Worm (Caenorhabditis elegans): ENCODE measurements around the gene fbxa-215.
"Not testable (repeated sequence)": the region's sequence is repeated elsewhere in the genome, so short reads cannot be mapped to it uniquely, and the experiment has no call there.

The fbxa-215 gene

DNA sequence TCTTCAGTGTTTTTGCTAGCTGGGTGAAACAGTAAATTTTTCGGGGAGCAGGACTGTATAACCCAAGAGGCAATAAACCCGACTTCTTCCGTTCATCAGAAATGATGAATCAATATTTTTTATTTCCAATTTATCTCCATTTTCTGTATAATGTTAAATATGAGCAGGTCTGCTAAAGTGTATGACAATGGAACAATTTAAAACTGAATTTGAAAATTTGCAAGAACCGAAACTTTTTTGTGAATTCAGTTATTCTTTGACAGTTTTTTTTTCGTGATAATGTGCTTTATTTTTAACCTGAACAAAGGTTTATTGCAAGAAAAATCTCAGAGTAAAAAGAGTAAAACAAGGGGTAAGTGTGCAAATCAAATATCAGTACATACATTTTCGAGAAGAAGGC, 1.6 kb downstream of the fbxa-215 start:
- TF ChIP-seq gmeb-1 (tag; optimal IDR thresholded peaks at IDR 0.05) (no peak), mab-5 (tag; optimal IDR thresholded peaks at IDR 0.05) (no peak), sma-3 (GFP tag; optimal IDR thresholded peaks at IDR 0.05) (no peak), F13H6.1 (tag; optimal IDR thresholded peaks at IDR 0.05) (no peak), dmd-4 (tag; optimal IDR thresholded peaks at IDR 0.05) (no peak), unc-55 (GFP tag; optimal IDR thresholded peaks at IDR 0.05) (no peak), nhr-10 (tag; optimal IDR thresholded peaks at IDR 0.05) (no peak), lsy-2 (tag; optimal IDR thresholded peaks at IDR 0.05) (no peak), ama-1 (optimal IDR thresholded peaks at IDR 0.05) (no peak), mdl-1 (tag; optimal IDR thresholded peaks at IDR 0.05) (no peak), nhr-21 (tag; optimal IDR thresholded peaks at IDR 0.05) (no peak)

DNA sequence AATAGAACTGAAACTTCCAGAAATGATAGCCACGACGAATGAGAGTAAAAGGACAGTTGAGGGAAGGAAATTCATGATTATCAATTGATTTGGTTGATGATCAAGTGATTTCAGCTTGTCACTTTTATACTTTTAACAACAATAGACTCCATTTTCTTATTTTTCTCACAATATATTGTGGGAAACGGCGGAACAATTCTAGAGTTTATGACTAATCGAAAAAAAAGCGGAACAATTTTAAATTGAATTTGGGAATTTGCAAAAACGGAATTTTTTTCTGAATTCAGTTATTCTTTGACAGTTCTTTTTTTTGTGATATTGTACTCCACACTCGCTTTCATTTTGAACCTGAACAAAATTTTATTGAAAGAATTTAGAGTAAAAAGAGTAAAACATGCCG, 2.6 kb downstream of the fbxa-215 start, which contains the start of gene Y45F10C.4:
Gene Y45F10C.4, minus strand, starts transcription at position 101 of the 400 bp plus-strand sequence.
- no peak for TF ChIP-seq mbf-1 (tag; optimal IDR thresholded peaks at IDR 0.05)
- TF ChIP-seq alr-1 (tag; optimal IDR thresholded peaks at IDR 0.05), result no peak
- no peak for TF ChIP-seq lin-11 (tag; optimal IDR thresholded peaks at IDR 0.05)
- no peak for TF ChIP-seq nhr-21 (tag; optimal IDR thresholded peaks at IDR 0.05)
- no peak for TF ChIP-seq ama-1 (optimal IDR thresholded peaks at IDR 0.05)
- no peak for TF ChIP-seq lsy-2 (tag; optimal IDR thresholded peaks at IDR 0.05)
- TF ChIP-seq nhr-237 (tag; optimal IDR thresholded peaks at IDR 0.05), result no peak
- no peak for TF ChIP-seq mab-5 (tag; optimal IDR thresholded peaks at IDR 0.05)
- no peak for TF ChIP-seq elt-1 (tag; optimal IDR thresholded peaks at IDR 0.05)
- no peak for TF ChIP-seq skn-1 (tag; optimal IDR thresholded peaks at IDR 0.05)

DNA sequence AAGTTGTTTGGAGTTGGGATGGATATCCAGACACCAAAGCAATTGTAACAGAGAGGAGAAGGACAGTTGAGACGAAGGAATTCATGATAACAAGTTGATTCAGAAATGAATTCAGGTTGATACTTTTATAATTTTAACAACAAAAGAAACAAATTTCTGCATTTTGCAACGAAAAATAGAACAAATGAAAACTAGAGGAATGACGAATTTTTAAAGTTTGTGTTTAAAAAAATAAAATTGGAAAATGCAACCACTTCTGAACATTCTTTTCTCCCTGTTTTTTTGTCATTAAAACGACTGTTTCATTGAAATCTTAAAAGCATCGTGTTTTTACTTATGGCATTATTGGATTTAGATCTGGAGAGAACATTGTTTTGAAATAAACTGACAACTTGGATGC, 4.1 kb downstream of the fbxa-215 start, which contains the start of gene Y45F10C.2:
Gene Y45F10C.2, minus strand, starts transcription at position 101 of the 400 bp plus-strand sequence.
- not testable (repeated sequence) for TF ChIP-seq unc-62 (GFP tag; optimal IDR thresholded peaks at IDR 0.05); nhr-12 (tag; optimal IDR thresholded peaks at IDR 0.05); aly-2 (tag; optimal IDR thresholded peaks at IDR 0.05)

DNA sequence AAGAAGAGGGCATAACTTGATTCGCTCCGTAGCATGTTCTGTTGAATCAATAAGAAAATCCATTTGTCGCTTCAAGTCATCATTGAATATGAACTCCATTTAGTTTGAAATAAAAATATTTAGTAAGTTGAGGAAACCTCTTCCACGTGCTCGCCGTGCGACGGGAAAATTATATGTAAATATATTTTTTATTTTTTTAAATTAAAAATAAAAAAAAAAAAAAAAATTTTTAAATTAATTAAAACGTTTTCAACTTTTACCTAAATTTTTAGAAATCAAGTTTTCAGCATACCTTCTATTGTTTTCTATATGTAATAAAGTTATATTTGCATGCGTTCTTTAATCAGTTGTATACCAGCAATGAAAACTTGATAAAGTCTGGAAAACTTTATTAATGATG, 7.3 kb downstream of the fbxa-215 start, which contains the start of gene Y45F10C.1:
Gene Y45F10C.1, minus strand, starts transcription at position 101 of the 400 bp plus-strand sequence.
- TF ChIP-seq blmp-1 (tag; optimal IDR thresholded peaks at IDR 0.05; ENCODE audit: insufficient read depth); snpc-4 (tag; optimal IDR thresholded peaks at IDR 0.05); F13H6.1 (tag; optimal IDR thresholded peaks at IDR 0.05): not testable (repeated sequence)

DNA sequence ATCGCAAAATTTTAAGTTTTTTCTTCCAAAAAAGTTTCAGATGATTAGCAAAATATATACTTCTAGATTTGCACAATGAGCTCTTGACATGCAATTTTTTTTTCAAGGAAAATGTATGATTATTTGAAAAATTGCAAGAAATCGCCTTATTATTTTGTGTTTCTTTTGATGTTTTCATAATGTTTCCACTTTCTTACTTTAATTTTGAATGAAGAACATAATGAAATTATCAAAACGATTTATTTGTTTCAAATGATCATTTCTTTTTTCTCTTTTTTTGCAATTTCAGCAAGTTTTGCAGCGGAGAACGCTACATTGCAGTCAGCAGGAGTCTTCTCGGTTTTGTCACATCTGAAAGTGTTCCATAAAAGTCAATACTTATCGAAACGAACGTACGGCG, 14.7 kb downstream of the fbxa-215 start, which contains the start of gene Y45F10C.6:
Gene Y45F10C.6, plus strand, starts transcription at position 301 of the 400 bp plus-strand sequence.
- not testable (repeated sequence) for TF ChIP-seq dmd-4 (tag; optimal IDR thresholded peaks at IDR 0.05); sma-3 (GFP tag; optimal IDR thresholded peaks at IDR 0.05); ztf-4 (tag; optimal IDR thresholded peaks at IDR 0.05)

DNA sequence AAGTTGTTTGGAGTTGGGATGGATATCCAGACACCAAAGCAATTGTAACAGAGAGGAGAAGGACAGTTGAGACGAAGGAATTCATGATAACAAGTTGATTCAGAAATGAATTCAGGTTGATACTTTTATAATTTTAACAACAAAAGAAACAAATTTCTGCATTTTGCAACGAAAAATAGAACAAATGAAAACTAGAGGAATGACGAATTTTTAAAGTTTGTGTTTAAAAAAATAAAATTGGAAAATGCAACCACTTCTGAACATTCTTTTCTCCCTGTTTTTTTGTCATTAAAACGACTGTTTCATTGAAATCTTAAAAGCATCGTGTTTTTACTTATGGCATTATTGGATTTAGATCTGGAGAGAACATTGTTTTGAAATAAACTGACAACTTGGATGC, 15.3 kb downstream of the fbxa-215 start, which contains the start of gene C08F11.12:
Gene C08F11.12, minus strand, starts transcription at position 101 of the 400 bp plus-strand sequence.
- not testable (repeated sequence) for TF ChIP-seq nhr-12, elt-1, ceh-16 (tag; optimal IDR thresholded peaks at IDR 0.05)

DNA sequence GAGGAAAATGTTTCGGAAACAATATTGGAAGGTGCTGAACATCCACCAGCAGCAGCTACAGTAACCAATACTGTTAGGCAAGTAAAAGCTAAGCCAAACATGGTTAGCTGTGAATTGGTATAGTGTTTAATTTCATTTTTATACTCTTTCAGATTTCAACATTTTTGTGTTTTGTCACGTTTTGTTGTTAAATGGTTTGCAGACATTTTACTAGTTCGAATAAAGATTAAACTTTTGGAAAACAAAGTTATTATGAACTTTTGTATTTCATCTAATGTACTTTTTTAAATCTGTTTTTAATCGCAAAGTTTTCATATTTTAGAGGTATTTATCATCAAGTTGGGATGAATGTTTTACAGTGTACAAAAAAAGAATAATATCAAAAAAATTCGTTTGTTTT, 16.5 kb downstream of the fbxa-215 start, which contains the start of gene C08F11.17:
Gene C08F11.17, minus strand, starts transcription at position 101 of the 400 bp plus-strand sequence.
- TF ChIP-seq ztf-4 (tag; optimal IDR thresholded peaks at IDR 0.05), result no peak
- no peak for TF ChIP-seq alr-1 (tag; optimal IDR thresholded peaks at IDR 0.05)
- no peak for TF ChIP-seq elt-3 (tag; optimal IDR thresholded peaks at IDR 0.05)

DNA sequence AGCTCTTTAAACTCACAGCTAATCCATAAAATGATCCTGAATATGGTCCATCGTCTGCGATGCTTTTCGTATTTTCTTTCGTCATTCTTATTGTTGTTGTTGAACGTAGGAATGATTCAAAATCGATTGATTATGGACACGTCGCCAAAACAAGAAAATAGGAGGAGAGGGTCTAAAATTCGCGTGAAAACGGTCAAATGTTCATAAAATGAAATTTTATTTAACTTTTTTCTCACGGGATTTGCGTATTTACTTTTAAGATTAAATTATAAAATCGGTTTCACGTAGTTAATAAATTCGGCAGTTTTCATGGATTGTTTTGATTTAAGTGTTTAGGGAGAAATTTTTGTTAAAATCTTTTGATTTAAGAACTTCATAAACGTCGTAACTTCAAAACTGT, 17.6 kb downstream of the fbxa-215 start, which contains the start of gene C08F11.10:
Gene C08F11.10, minus strand, starts transcription at position 101 of the 400 bp plus-strand sequence.
- TF ChIP-seq nhr-21 (tag; optimal IDR thresholded peaks at IDR 0.05), result no peak
- no peak for TF ChIP-seq ztf-1 (GFP tag; conservative IDR thresholded peaks at IDR 0.05)
- TF ChIP-seq nhr-129 (tag; optimal IDR thresholded peaks at IDR 0.05), result no peak
- TF ChIP-seq nhr-12 (tag; optimal IDR thresholded peaks at IDR 0.05), result no peak
- no peak for TF ChIP-seq ztf-4 (tag; optimal IDR thresholded peaks at IDR 0.05)
- no peak for TF ChIP-seq fos-1 (tag; optimal IDR thresholded peaks at IDR 0.05)
- TF ChIP-seq egl-27 (tag; optimal IDR thresholded peaks at IDR 0.05), result no peak
- TF ChIP-seq unc-55 (GFP tag; optimal IDR thresholded peaks at IDR 0.05), result no peak
- TF ChIP-seq blmp-1 (tag; optimal IDR thresholded peaks at IDR 0.05; ENCODE audit: insufficient read depth), result no peak
- TF ChIP-seq unc-62 (GFP tag; optimal IDR thresholded peaks at IDR 0.05), result no peak
- no peak for TF ChIP-seq elt-3 (tag; optimal IDR thresholded peaks at IDR 0.05)
- TF ChIP-seq crh-2 (tag; optimal IDR thresholded peaks at IDR 0.05), result no peak
- no peak for TF ChIP-seq dmd-4 (tag; optimal IDR thresholded peaks at IDR 0.05)
- TF ChIP-seq mdl-1 (tag; optimal IDR thresholded peaks at IDR 0.05), result no peak
- TF ChIP-seq mbf-1 (tag; optimal IDR thresholded peaks at IDR 0.05), result no peak
- no peak for TF ChIP-seq Y55F3AM.14 (GFP tag; optimal IDR thresholded peaks at IDR 0.05)
- no peak for TF ChIP-seq aly-2 (tag; optimal IDR thresholded peaks at IDR 0.05)
